Fruit fly (Drosophila melanogaster) whole organism, embryonic: ENCODE measurements around the gene CG33654.

Experiments used
- Aef1 ChIP-seq: fragments of 200-800 bp; sonication (Bioruptor generic); IDR thresholded peaks from 3 replicates; pipeline ENCODE4 v1.3.6; 2022; ENCODE audit warnings: missing biosample characterization, missing genetic modification characterization
- B-H1 ChIP-seq: fragments of 200-800 bp; sonication (Bioruptor generic); IDR thresholded peaks from 3 replicates; pipeline ENCODE4 v1.3.6; 2022; ENCODE audit warnings: missing biosample characterization, missing genetic modification characterization
- BEAF-32 ChIP-seq: fragments of 200-800 bp; sonication (Bioruptor generic); optimal IDR thresholded peaks from 3 replicates; lab custom pipeline; 2017; ENCODE audit warnings: missing biosample characterization, missing genetic modification characterization, mild to moderate bottlenecking, moderate library complexity, missing genetic modification reagents
- Blimp-1 ChIP-seq: fragments of 200-800 bp; sonication (Bioruptor generic); optimal IDR thresholded peaks from 3 replicates; lab custom pipeline; 2018; ENCODE audit warnings: missing biosample characterization, missing genetic modification characterization, mild to moderate bottlenecking, moderate library complexity, missing genetic modification reagents
- CG1233 ChIP-seq: fragments of 200-800 bp; sonication (Bioruptor generic); optimal IDR thresholded peaks from 4 replicates; lab custom pipeline; 2018; ENCODE audit warnings: missing biosample characterization, mild to moderate bottlenecking, missing genetic modification characterization
- CG13624 ChIP-seq: fragments of 200-800 bp; sonication (Bioruptor generic); optimal IDR thresholded peaks from 2 replicates; lab custom pipeline; 2016; ENCODE audit warnings: missing biosample characterization, missing genetic modification characterization
- CG1647 ChIP-seq: fragments of 200-800 bp; sonication (Bioruptor generic); optimal IDR thresholded peaks from 3 replicates; lab custom pipeline; 2016; ENCODE audit warnings: missing biosample characterization, missing genetic modification characterization
- CG18262 ChIP-seq: fragments of 200-800 bp; optimal IDR thresholded peaks from 3 replicates; lab custom pipeline; 2019; ENCODE audit warnings: missing biosample characterization, mild to moderate bottlenecking, missing genetic modification characterization, moderate library complexity
- CG2129 ChIP-seq: fragments of 200-800 bp; sonication (Bioruptor generic); IDR thresholded peaks from 2 replicates; pipeline ENCODE4 v1.3.6; 2022; ENCODE audit warnings: missing biosample characterization, missing genetic modification characterization; ENCODE audit not compliant: partially characterized antibody
- CG34422 ChIP-seq: fragments of 200-800 bp; sonication (Bioruptor generic); IDR thresholded peaks from 3 replicates; pipeline ENCODE4 v1.3.6; 2022; ENCODE audit warnings: missing biosample characterization, missing genetic modification characterization
- CG3838 ChIP-seq: fragments of 200-800 bp; sonication (Bioruptor generic); optimal IDR thresholded peaks from 3 replicates; lab custom pipeline; 2016; ENCODE audit warnings: missing biosample characterization, missing genetic modification characterization
- CG43689 ChIP-seq: fragments of 200-800 bp; sonication (Bioruptor generic); IDR thresholded peaks from 2 replicates; pipeline ENCODE4 v1.3.6; 2022; ENCODE audit warnings: missing biosample characterization, missing genetic modification characterization
- CG4404 ChIP-seq: fragments of 200-800 bp; sonication (Bioruptor generic); IDR thresholded peaks from 2 replicates; pipeline ENCODE4 v1.3.6; 2022; ENCODE audit warnings: missing biosample characterization, missing genetic modification characterization
- CG6175 ChIP-seq: fragments of 200-800 bp; sonication (Bioruptor generic); IDR thresholded peaks from 3 replicates; pipeline ENCODE4 v1.3.6; 2022; ENCODE audit warnings: missing biosample characterization, missing genetic modification characterization
- CG6254 ChIP-seq: fragments of 200-800 bp; sonication (Bioruptor generic); optimal IDR thresholded peaks from 3 replicates; lab custom pipeline; 2017; ENCODE audit warnings: mild to moderate bottlenecking, missing biosample characterization, missing genetic modification reagents, missing genetic modification characterization
- CG6854 ChIP-seq: fragments of 200-800 bp; sonication (Bioruptor generic); optimal IDR thresholded peaks from 3 replicates; lab custom pipeline; 2017; ENCODE audit warnings: missing biosample characterization, mild to moderate bottlenecking, missing genetic modification characterization
- CG7271 ChIP-seq: fragments of 200-800 bp; sonication (Bioruptor generic); optimal IDR thresholded peaks from 2 replicates; lab custom pipeline; 2018; ENCODE audit warnings: missing biosample characterization, mild to moderate bottlenecking, missing genetic modification characterization, moderate library complexity
- CTCF ChIP-seq: fragments of 200-800 bp; sonication (Bioruptor generic); optimal IDR thresholded peaks from 2 replicates; lab custom pipeline; 2017; ENCODE audit warnings: missing biosample characterization, mild to moderate bottlenecking, missing genetic modification characterization, moderate library complexity
- D19A ChIP-seq: fragments of 200-800 bp; optimal IDR thresholded peaks from 3 replicates; lab custom pipeline; 2019; ENCODE audit warnings: missing biosample characterization, mild to moderate bottlenecking, missing genetic modification characterization, moderate library complexity
- Dbx ChIP-seq: fragments of 200-800 bp; sonication (Bioruptor generic); IDR thresholded peaks from 3 replicates; pipeline ENCODE4 v1.3.6; 2022; ENCODE audit warnings: missing biosample characterization, missing genetic modification characterization
- Dfd ChIP-seq, 2 experiments: fragments of >200 bp; optimal IDR thresholded peaks; 2 replicates each; lab custom pipeline; 2017; ENCODE audit warnings: missing biosample characterization in 2 of 2, missing genetic modification characterization in 2 of 2
- Dll ChIP-seq: fragments of 200-800 bp; sonication (Bioruptor generic); IDR thresholded peaks from 4 replicates; pipeline ENCODE4 v1.3.6; 2022; ENCODE audit warnings: missing biosample characterization, missing genetic modification characterization; ENCODE audit not compliant: partially characterized antibody
- Elba2 ChIP-seq: fragments of 200-800 bp; sonication (Bioruptor generic); optimal IDR thresholded peaks from 3 replicates; lab custom pipeline; 2016; ENCODE audit warnings: missing biosample characterization, missing genetic modification characterization
- Gsc ChIP-seq: fragments of 200-800 bp; sonication (Bioruptor generic); IDR thresholded peaks from 2 replicates; pipeline ENCODE4 v1.3.6; 2022; ENCODE audit warnings: missing biosample characterization, missing genetic modification characterization
- Gug ChIP-seq: fragments of 200-800 bp; sonication (Bioruptor generic); IDR thresholded peaks from 4 replicates; pipeline ENCODE4 v1.3.6; 2022; ENCODE audit warnings: missing biosample characterization, missing genetic modification characterization
- Hmx ChIP-seq: fragments of 200-800 bp; sonication (Bioruptor generic); optimal IDR thresholded peaks from 2 replicates; lab custom pipeline; 2016; ENCODE audit warnings: missing biosample characterization, missing genetic modification characterization
- Spps ChIP-seq: fragments of 200-800 bp; sonication (Bioruptor generic); optimal IDR thresholded peaks from 2 replicates; lab custom pipeline; 2018; ENCODE audit warnings: missing biosample characterization, mild to moderate bottlenecking, missing genetic modification characterization
- ab ChIP-seq: fragments of 200-800 bp; sonication (Bioruptor generic); optimal IDR thresholded peaks from 2 replicates; lab custom pipeline; 2016; ENCODE audit warnings: missing biosample characterization, missing genetic modification characterization
- abd-A ChIP-seq: fragments of 200-800 bp; sonication (Bioruptor generic); optimal IDR thresholded peaks from 3 replicates; lab custom pipeline; 2019; ENCODE audit warnings: missing biosample characterization, mild to moderate bottlenecking, missing genetic modification characterization, moderate library complexity
- ac ChIP-seq: fragments of 200-800 bp; sonication (Bioruptor generic); optimal IDR thresholded peaks from 3 replicates; lab custom pipeline; 2017; ENCODE audit warnings: missing biosample characterization, mild to moderate bottlenecking, missing genetic modification characterization
- ara ChIP-seq: fragments of 200-800 bp; sonication (Bioruptor generic); IDR thresholded peaks from 2 replicates; pipeline ENCODE4 v1.3.6; 2022; ENCODE audit warnings: missing biosample characterization, missing genetic modification characterization
- cad ChIP-seq: fragments of >200 bp; optimal IDR thresholded peaks from 2 replicates; lab custom pipeline; 2017; ENCODE audit warnings: missing biosample characterization, missing genetic modification characterization
- chif ChIP-seq, 2 experiments: fragments of 200-800 bp; sonication (Bioruptor generic); optimal IDR thresholded peaks; 3 replicates each; lab custom pipeline; 2016; ENCODE audit warnings: missing biosample characterization in 2 of 2, missing genetic modification characterization in 2 of 2
- cwo ChIP-seq: fragments of 200-800 bp; sonication (Bioruptor generic); optimal IDR thresholded peaks from 3 replicates; lab custom pipeline; 2017; ENCODE audit warnings: missing biosample characterization, missing genetic modification characterization, mild to moderate bottlenecking, moderate library complexity, missing genetic modification reagents
- dimm ChIP-seq: fragments of 200-800 bp; sonication (Bioruptor generic); IDR thresholded peaks from 2 replicates; pipeline ENCODE4 v1.3.6; 2022; ENCODE audit warnings: missing biosample characterization, missing genetic modification characterization
- dmrt11E ChIP-seq: fragments of 200-800 bp; sonication (Bioruptor generic); optimal IDR thresholded peaks from 3 replicates; lab custom pipeline; 2018; ENCODE audit warnings: missing biosample characterization, mild to moderate bottlenecking, missing genetic modification characterization, moderate library complexity
- fd64A ChIP-seq: fragments of 200-800 bp; sonication (Bioruptor generic); optimal IDR thresholded peaks from 3 replicates; lab custom pipeline; 2018; ENCODE audit warnings: missing biosample characterization, mild to moderate bottlenecking, missing genetic modification characterization
- gfzf ChIP-seq: fragments of 200-800 bp; sonication (Bioruptor generic); optimal IDR thresholded peaks from 2 replicates; lab custom pipeline; 2016; ENCODE audit warnings: missing biosample characterization, mild to moderate bottlenecking, missing genetic modification characterization, moderate library complexity
- gsb-n ChIP-seq: fragments of 200-800 bp; sonication (Bioruptor generic); optimal IDR thresholded peaks from 3 replicates; lab custom pipeline; 2018; ENCODE audit warnings: missing biosample characterization, mild to moderate bottlenecking, missing genetic modification characterization
- hb ChIP-seq: fragments of 200-800 bp; sonication (Bioruptor generic); IDR thresholded peaks from 3 replicates; pipeline ENCODE4 v1.3.6; 2022; ENCODE audit warnings: missing biosample characterization, missing genetic modification characterization; ENCODE audit not compliant: partially characterized antibody
- hth ChIP-seq: fragments of >200 bp; optimal IDR thresholded peaks from 2 replicates; lab custom pipeline; 2017; ENCODE audit warnings: inconsistent platforms
- lmd ChIP-seq: fragments of 200-800 bp; sonication (Bioruptor generic); IDR thresholded peaks from 2 replicates; pipeline ENCODE4 v1.3.6; 2022; ENCODE audit warnings: missing biosample characterization, missing genetic modification characterization
- maf-S ChIP-seq: fragments of 200-800 bp; sonication (Bioruptor generic); optimal IDR thresholded peaks from 2 replicates; lab custom pipeline; 2016; ENCODE audit warnings: missing biosample characterization, missing genetic modification characterization
- mld ChIP-seq: fragments of 200-800 bp; sonication (Bioruptor generic); IDR thresholded peaks from 3 replicates; pipeline ENCODE4 v1.3.6; 2022; ENCODE audit warnings: missing biosample characterization, missing genetic modification characterization; ENCODE audit not compliant: partially characterized antibody
- pfk ChIP-seq: fragments of 200-800 bp; sonication (Bioruptor generic); optimal IDR thresholded peaks from 2 replicates; lab custom pipeline; 2018; ENCODE audit warnings: missing biosample characterization, mild to moderate bottlenecking, missing genetic modification characterization, moderate library complexity
- pros ChIP-seq: fragments of 200-800 bp; sonication (Bioruptor generic); optimal IDR thresholded peaks from 3 replicates; lab custom pipeline; 2019; ENCODE audit warnings: missing biosample characterization, mild to moderate bottlenecking, missing genetic modification characterization, moderate library complexity
- sisA ChIP-seq: fragments of 200-800 bp; sonication (Bioruptor generic); IDR thresholded peaks from 2 replicates; pipeline ENCODE4 v1.3.6; 2022; ENCODE audit warnings: missing biosample characterization, missing genetic modification characterization
- slou ChIP-seq: fragments of 200-800 bp; sonication (Bioruptor generic); optimal IDR thresholded peaks from 3 replicates; lab custom pipeline; 2016; ENCODE audit warnings: missing biosample characterization, missing genetic modification characterization
- wek ChIP-seq: fragments of 200-800 bp; sonication (Bioruptor generic); optimal IDR thresholded peaks from 3 replicates; lab custom pipeline; 2018; ENCODE audit warnings: missing biosample characterization, mild to moderate bottlenecking, missing genetic modification characterization, moderate library complexity
- zen2 ChIP-seq: fragments of 200-800 bp; sonication (Bioruptor generic); IDR thresholded peaks from 3 replicates; pipeline ENCODE4 v1.3.6; 2022; ENCODE audit warnings: missing biosample characterization, missing genetic modification characterization; ENCODE audit not compliant: partially characterized antibody
- zfh1 ChIP-seq: fragments of 200-800 bp; sonication (Bioruptor generic); IDR thresholded peaks from 3 replicates; pipeline ENCODE4 v1.3.6; 2022; ENCODE audit warnings: missing biosample characterization, missing genetic modification characterization

Gene CG33654

DNA sequence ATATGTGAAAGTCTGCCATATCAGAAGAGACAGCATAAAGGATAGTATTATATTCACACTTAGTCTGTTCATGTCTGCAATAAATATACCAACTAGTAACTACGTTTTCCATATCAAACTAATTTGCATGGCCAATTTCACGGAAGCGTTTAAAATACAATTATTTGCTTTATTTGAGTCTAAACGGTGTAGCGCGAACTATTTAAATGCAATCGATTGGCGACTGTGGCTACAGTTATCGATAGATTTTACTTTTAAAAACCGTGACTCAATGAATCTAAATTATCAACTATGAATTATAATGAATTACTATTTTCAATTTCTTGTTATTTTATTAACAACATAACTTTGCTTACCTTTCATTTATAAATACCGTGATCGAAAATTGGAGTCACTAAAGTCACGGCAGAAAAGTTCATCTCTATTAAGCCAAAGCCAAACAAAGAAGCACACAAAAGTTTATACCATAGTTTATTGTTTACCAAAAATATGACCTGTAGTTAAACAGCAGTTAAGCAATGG lies 43.9 kb upstream of the CG33654 start, which contains the start of the genes CG9427 and CG8319 (continued):
- no peak for TF ChIP-seq CG6175
- peak; percentile 59 for TF ChIP-seq Hmx (GFP tag; lab: Kevin White, UChicago)
- TF ChIP-seq lmd (GFP tag; lab: Robert Waterston, UW), result peak; percentile 40; the same call in 1 of the 2 replicates
- no peak for TF ChIP-seq CTCF (GFP tag; lab: Kevin White, UChicago)
- no peak for TF ChIP-seq CG6254 (GFP tag; lab: Kevin White, UChicago)
- TF ChIP-seq Spps (tag; lab: Kevin White, UChicago), result peak; percentile 50
- no peak for TF ChIP-seq CG43689 (GFP tag; lab: Robert Waterston, UW)
- peak; percentile 61 for TF ChIP-seq CG18262 (tag; lab: Kevin White, UChicago)
- TF ChIP-seq cad, result no peak
- TF ChIP-seq Dll (GFP tag; lab: Robert Waterston, UW), result peak; percentile 96
- TF ChIP-seq Gug (GFP tag; lab: Robert Waterston, UW), result 0 out of 4 replicates have a peak, but pooled peaks have one; percentile 26
- TF ChIP-seq ac, result no peak
- peak; percentile 48; the same call in 1 of the 2 replicates for TF ChIP-seq sisA (GFP tag; lab: Robert Waterston, UW)
- TF ChIP-seq CG1647 (GFP tag; lab: Kevin White, UChicago), result no peak
- TF ChIP-seq Dbx, result 0 out of 3 replicates have a peak, but pooled peaks have one; percentile 45
- TF ChIP-seq CG3838, result no peak
- TF ChIP-seq Elba2 (GFP tag; lab: Kevin White, UChicago), result peak; percentile 16
- TF ChIP-seq maf-S (GFP tag; lab: Kevin White, UChicago), result peak; percentile 20
- no peak for TF ChIP-seq hth (lab: Kevin White, UChicago)
- no peak for TF ChIP-seq Gsc (GFP tag; lab: Robert Waterston, UW)
- no peak for TF ChIP-seq wek (GFP tag; lab: Kevin White, UChicago)
- TF ChIP-seq ab, result no peak
- TF ChIP-seq CG13624 (GFP tag; lab: Kevin White, UChicago), result peak; percentile 42
- TF ChIP-seq BEAF-32 (GFP tag; lab: Kevin White, UChicago), result peak; percentile 91
- TF ChIP-seq slou (GFP tag; lab: Kevin White, UChicago), result no peak
- no peak for TF ChIP-seq abd-A
- peak; percentile 48 for TF ChIP-seq CG1233 (GFP tag; lab: Kevin White, UChicago)
- TF ChIP-seq D19A (tag; lab: Kevin White, UChicago), result peak; percentile 28
- no peak for TF ChIP-seq B-H1 (GFP tag; lab: Robert Waterston, UW)
- TF ChIP-seq Aef1 (GFP tag; lab: Robert Waterston, UW), result peak; percentile 33; the same call in 1 of the 3 replicates
- no peak for TF ChIP-seq Dfd (GFP tag; optimal IDR thresholded peaks at IDR 0.05; lab: Kevin White, UChicago)
- TF ChIP-seq pfk, result no peak
- TF ChIP-seq pros (GFP tag; lab: Kevin White, UChicago), result no peak
- peak; percentile 74 for TF ChIP-seq hb (GFP tag; lab: Robert Waterston, UW)
- 0 out of 3 replicates have a peak, but pooled peaks have one; percentile 40 for TF ChIP-seq mld (GFP tag; lab: Robert Waterston, UW)
- TF ChIP-seq CG34422, result no peak; the same call in 2 of the 3 replicates
- TF ChIP-seq zen2 (GFP tag; lab: Robert Waterston, UW), result peak; percentile 57; the same call in 1 of the 3 replicates
- TF ChIP-seq cwo (GFP tag; lab: Kevin White, UChicago), result peak; percentile 30
- no peak for TF ChIP-seq dimm (GFP tag; lab: Robert Waterston, UW)
- peak; percentile 56 for TF ChIP-seq dmrt11E (tag; lab: Kevin White, UChicago)
- TF ChIP-seq CG6854 (GFP tag; lab: Kevin White, UChicago), result no peak
- TF ChIP-seq ara (GFP tag; lab: Robert Waterston, UW), result peak; percentile 23; the same call in 1 of the 2 replicates
- no peak for TF ChIP-seq fd64A (GFP tag; lab: Kevin White, UChicago)
- no peak; the same call in 1 of the 2 replicates for TF ChIP-seq CG4404 (GFP tag; lab: Robert Waterston, UW)
- no peak for TF ChIP-seq CG7271 (tag; lab: Kevin White, UChicago)
- TF ChIP-seq CG2129 (GFP tag; lab: Robert Waterston, UW), result peak; percentile 75
- peak; percentile 24 for TF ChIP-seq gfzf (GFP tag; lab: Kevin White, UChicago)
- peak; percentile 59 for TF ChIP-seq Blimp-1 (GFP tag; lab: Kevin White, UChicago)
- TF ChIP-seq chif (GFP tag; optimal IDR thresholded peaks at IDR 0.05; lab: Kevin White, UChicago), result peak; percentile 40 to 63
- peak; percentile 59 for TF ChIP-seq gsb-n (tag; lab: Kevin White, UChicago)
- peak; percentile 63; the same call in 1 of the 3 replicates for TF ChIP-seq zfh1 (GFP tag; lab: Robert Waterston, UW)
